Worm (Caenorhabditis elegans) whole organism, L2 larva: ENCODE data around the gene T20B12.4.

Source experiments
- ceh-16 ChIP-seq: fragments of 150-350 bp; optimal IDR thresholded peaks from 2 replicates; lab custom pipeline; 2014; ENCODE audit warnings: missing biosample characterization, missing genetic modification characterization
- nhr-12 ChIP-seq: fragments of 150-350 bp; optimal IDR thresholded peaks from 2 replicates; lab custom pipeline; 2014; ENCODE audit warnings: missing biosample characterization, missing genetic modification characterization
- zag-1 ChIP-seq: fragments of 150-350 bp; optimal IDR thresholded peaks from 2 replicates; lab custom pipeline; 2014; ENCODE audit warnings: missing biosample characterization, missing genetic modification characterization

DNA sequence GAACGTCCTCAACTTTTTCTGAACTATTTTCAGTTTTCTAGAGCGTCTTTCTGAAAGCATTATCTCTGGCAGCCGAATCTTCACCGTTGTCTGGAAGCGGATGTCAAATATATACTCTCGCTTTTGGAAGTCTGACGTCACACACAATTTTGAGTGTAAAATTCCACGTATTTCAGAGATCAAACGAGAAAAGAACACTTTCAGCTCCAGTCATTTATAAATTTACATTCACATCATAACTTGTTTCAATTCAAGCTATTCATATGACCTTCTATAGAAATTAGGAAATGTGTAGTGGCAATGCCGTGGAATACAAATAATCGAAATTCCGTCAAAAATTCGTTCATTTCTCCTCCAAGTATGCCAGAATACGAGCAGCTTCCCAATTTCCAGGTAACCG is 1.9 kb upstream of the T20B12.4 start, which contains the start of gene F08F8.11:
- TF ChIP-seq zag-1 (tag; lab: Kevin White, UChicago) = no peak
- no peak for TF ChIP-seq nhr-12 (tag; lab: Kevin White, UChicago)
- TF ChIP-seq ceh-16 = no peak
